Worm (Caenorhabditis elegans) whole organism, L4 larva: ENCODE measurements around the gene K09C4.2.

Experiments used
- F26F4.8 ChIP-seq: fragments of 200-800 bp; sonication (Bioruptor generic); conservative IDR thresholded peaks from 2 replicates; pipeline ENCODE4 v1.3.6; 2022; ENCODE audit warnings: missing genetic modification characterization, missing compliant biosample characterization
- ces-1 ChIP-seq: fragments of 150-350 bp; sonication (generic microtip); optimal IDR thresholded peaks from 4 replicates; lab custom pipeline; 2014; ENCODE audit warnings: missing biosample characterization, missing genetic modification reagents, missing genetic modification characterization
- cey-2 ChIP-seq: sonication (generic microtip); optimal IDR thresholded peaks from 3 replicates; lab custom pipeline; 2017; ENCODE audit warnings: missing genetic modification characterization, mild to moderate bottlenecking, missing compliant biosample characterization, antibody characterized with exemption, borderline replicate concordance; ENCODE audit not compliant: insufficient read depth
- dmd-6 ChIP-seq: fragments of 200-800 bp; sonication (Bioruptor generic); IDR thresholded peaks from 2 replicates; pipeline ENCODE4 v1.3.6; 2022; ENCODE audit warnings: missing genetic modification reagents, missing genetic modification characterization, missing compliant biosample characterization
- egl-27 ChIP-seq: sonication (generic microtip); optimal IDR thresholded peaks from 3 replicates; lab custom pipeline; 2017; ENCODE audit warnings: missing biosample characterization, missing genetic modification reagents, missing genetic modification characterization
- lsy-2 ChIP-seq, 2 experiments: fragments of 150-350 bp in 1 of 2; sonication (generic microtip) in 1 of 2; optimal IDR thresholded peaks; 2 replicates each; lab custom pipeline; 2014 to 2017; ENCODE audit warnings: missing biosample characterization in 2 of 2, missing genetic modification characterization in 2 of 2
- madf-9 ChIP-seq: fragments of 200-800 bp; sonication (Bioruptor generic); conservative IDR thresholded peaks from 2 replicates; pipeline ENCODE4 v1.3.6; 2022; ENCODE audit warnings: missing genetic modification reagents, missing genetic modification characterization, missing compliant biosample characterization
- pqm-1 ChIP-seq: sonication (generic microtip); optimal IDR thresholded peaks from 2 replicates; lab custom pipeline; 2017; ENCODE audit warnings: missing biosample characterization, missing genetic modification characterization
- saeg-2 ChIP-seq: fragments of 200-800 bp; sonication (Bioruptor generic); IDR thresholded peaks from 2 replicates; pipeline ENCODE4 v1.3.6; 2022; ENCODE audit warnings: missing genetic modification reagents, missing genetic modification characterization, missing compliant biosample characterization
- set-16 ChIP-seq: fragments of 200-800 bp; sonication (Bioruptor generic); IDR thresholded peaks from 2 replicates; pipeline ENCODE4 v1.3.6; 2022; ENCODE audit warnings: missing genetic modification reagents, missing genetic modification characterization, missing compliant biosample characterization
- zag-1 ChIP-seq: fragments of 150-350 bp; optimal IDR thresholded peaks from 2 replicates; lab custom pipeline; 2014; ENCODE audit warnings: missing biosample characterization, missing genetic modification characterization
- ztf-11 ChIP-seq: fragments of 150-350 bp; optimal IDR thresholded peaks from 2 replicates; lab custom pipeline; 2014; ENCODE audit warnings: missing biosample characterization, missing genetic modification characterization

DNA sequence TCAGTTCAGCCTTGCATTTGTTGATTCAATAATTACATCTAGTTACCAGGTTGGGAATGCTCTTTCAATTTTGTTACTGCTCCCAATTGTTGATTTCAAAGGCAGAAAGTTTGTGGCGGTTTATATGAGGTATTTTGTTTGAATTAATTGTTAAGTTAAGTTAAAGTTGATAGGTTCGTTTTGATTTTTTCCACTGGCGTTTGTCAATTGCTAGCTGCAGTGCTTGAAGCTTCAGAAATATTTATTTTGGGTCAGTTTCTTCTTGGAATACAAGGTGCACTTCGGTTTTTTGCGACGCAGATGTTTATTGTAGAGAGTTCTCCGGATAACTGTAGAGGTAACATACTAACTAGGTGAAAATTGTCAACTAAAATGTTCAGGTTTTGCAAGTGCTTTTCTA lies 5.5 kb downstream of the K09C4.2 start, which contains the start of gene F11D5.5:
- TF ChIP-seq zag-1 (tag; lab: Kevin White, UChicago) = no peak
- TF ChIP-seq ztf-11 (tag; lab: Kevin White, UChicago) = no peak
- no peak for TF ChIP-seq cey-2 (tag; lab: Kevin White, UChicago)
- TF ChIP-seq lsy-2 (tag; optimal IDR thresholded peaks at IDR 0.05; lab: Kevin White, UChicago) = no peak
- no peak for TF ChIP-seq madf-9
- no peak for TF ChIP-seq ces-1
- TF ChIP-seq pqm-1 (tag; lab: Kevin White, UChicago) = no peak
- no peak for TF ChIP-seq set-16 (GFP tag; lab: Robert Waterston, UW)
- TF ChIP-seq egl-27 (tag; lab: Kevin White, UChicago) = no peak
- TF ChIP-seq F26F4.8 (GFP tag; lab: Robert Waterston, UW) = no peak
- TF ChIP-seq dmd-6 (GFP tag; lab: Robert Waterston, UW) = no peak
- no peak for TF ChIP-seq saeg-2
